Fruit fly (Drosophila melanogaster) whole organism, embryonic: ENCODE measurements around the gene CG5934.

Experiments used
- CG7556 ChIP-seq: fragments of 200-800 bp; sonication (Bioruptor generic); optimal IDR thresholded peaks from 2 replicates; lab custom pipeline; 2017; ENCODE audit warnings: missing biosample characterization, mild to moderate bottlenecking, missing genetic modification characterization
- Elba2 ChIP-seq: fragments of 200-800 bp; sonication (Bioruptor generic); optimal IDR thresholded peaks from 3 replicates; lab custom pipeline; 2016; ENCODE audit warnings: missing biosample characterization, missing genetic modification characterization
- ara ChIP-seq: fragments of 200-800 bp; sonication (Bioruptor generic); IDR thresholded peaks from 2 replicates; pipeline ENCODE4 v1.3.6; 2022; ENCODE audit warnings: missing biosample characterization, missing genetic modification characterization
- danr ChIP-seq: fragments of 200-800 bp; sonication (Bioruptor generic); IDR thresholded peaks from 2 replicates; pipeline ENCODE4 v1.3.6; 2022; ENCODE audit warnings: missing biosample characterization, missing genetic modification characterization

DNA sequence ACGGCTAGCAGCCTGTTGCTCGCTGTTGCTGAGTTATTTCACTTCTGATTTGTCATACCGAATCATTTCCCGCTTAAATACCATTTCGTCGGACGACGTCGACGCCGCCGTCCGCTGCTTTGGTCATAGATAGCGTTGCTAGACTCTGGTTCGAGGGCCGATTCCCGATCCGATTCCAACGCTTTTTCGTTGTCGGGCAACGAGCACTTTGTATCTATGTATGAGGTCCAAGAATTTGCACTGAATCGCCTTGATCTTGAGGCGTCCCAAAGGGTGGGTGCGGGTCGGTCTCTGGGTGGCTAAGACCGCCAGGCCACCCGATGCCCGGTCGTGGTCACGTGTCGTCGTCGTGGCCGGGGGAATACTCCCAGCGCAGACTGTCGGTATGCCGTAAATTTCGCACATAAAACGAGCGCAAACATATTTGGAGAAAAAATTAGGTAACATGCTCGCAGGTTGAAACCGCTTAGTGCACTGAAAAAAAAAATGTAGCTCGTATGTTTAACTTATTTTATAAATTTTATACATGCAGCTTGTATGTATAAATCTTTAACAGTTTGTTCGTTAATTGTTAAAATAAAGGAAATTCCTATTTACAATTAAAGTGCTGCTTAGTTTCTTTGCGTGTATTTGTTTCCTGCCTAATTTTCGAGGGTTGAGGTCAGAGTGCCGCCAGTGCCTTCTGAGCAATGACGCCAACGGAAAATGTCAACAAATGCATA lies 18.8 kb downstream of the CG5934 start, which contains the start of gene CG3348:
- TF ChIP-seq CG7556 (GFP tag; lab: Kevin White, UChicago) (peak; percentile 72), Elba2 (GFP tag; lab: Kevin White, UChicago) (no peak), ara (GFP tag; lab: Robert Waterston, UW) (peak; percentile 45; the same call in 1 of the 2 replicates), danr (peak; percentile 51; the same call in 1 of the 2 replicates)
